Fruit fly (Drosophila melanogaster): Measurements from ENCODE around the gene CG31715.

CG31715 gene

dm6 chr2L:10334854-10335277 lies 6.5 kb upstream of the CG31715 start (continued):
- TF ChIP-seq CG16863 (GFP tag; optimal IDR thresholded peaks at IDR 0.05) (peak; percentile 15), slp2 (GFP tag; optimal IDR thresholded peaks at IDR 0.05) (peak; percentile 43), ci (GFP tag; IDR thresholded peaks at IDR 0.05) (no peak; the same call in 2 of the 3 replicates), NC2β (GFP tag; optimal IDR thresholded peaks at IDR 0.05) (peak; percentile 55), CG7839 (tag; optimal IDR thresholded peaks at IDR 0.05) (peak; percentile 14), CG4328 (GFP tag; optimal IDR thresholded peaks at IDR 0.05) (peak; percentile 88), CG6654 (GFP tag; optimal IDR thresholded peaks at IDR 0.05) (no peak), CG7745 (tag; optimal IDR thresholded peaks at IDR 0.05) (peak; percentile 66), Six4 (GFP tag; optimal IDR thresholded peaks at IDR 0.05) (peak; percentile 48), CG5180 (GFP tag; optimal IDR thresholded peaks at IDR 0.05) (peak; percentile 65), CG13296 (GFP tag; optimal IDR thresholded peaks at IDR 0.05) (peak; percentile 90), Dip2 (GFP tag; IDR thresholded peaks at IDR 0.05) (no peak), CG18262 (tag; optimal IDR thresholded peaks at IDR 0.05) (peak; percentile 41), gce (GFP tag; IDR thresholded peaks at IDR 0.05) (no peak), Trl (optimal IDR thresholded peaks at IDR 0.05) (peak in 1 of 2 experiments; percentile 31), Trl (GFP tag; optimal IDR thresholded peaks at IDR 0.05) (peak; percentile 45), gro (GFP tag; optimal IDR thresholded peaks at IDR 0.05) (peak; percentile 82), sna (GFP tag; IDR thresholded peaks at IDR 0.05; ENCODE audit: partially characterized antibody) (peak; percentile 63), CG8089 (GFP tag; optimal IDR thresholded peaks at IDR 0.05) (peak; percentile 55), D (optimal IDR thresholded peaks at IDR 0.05) (peak; percentile 92), D (GFP tag; optimal IDR thresholded peaks at IDR 0.05) (peak; percentile 31), CG10209 (GFP tag; optimal IDR thresholded peaks at IDR 0.05) (peak; percentile 63), CG13894 (tag; optimal IDR thresholded peaks at IDR 0.05) (peak; percentile 93), CG10543 (GFP tag; optimal IDR thresholded peaks at IDR 0.05) (peak; percentile 97), BtbVII (GFP tag; optimal IDR thresholded peaks at IDR 0.05) (peak; percentile 71), pfk (GFP tag; optimal IDR thresholded peaks at IDR 0.05) (peak; percentile 78), bigmax (GFP tag; optimal IDR thresholded peaks at IDR 0.05) (peak; percentile 57), BEAF-32 (GFP tag; optimal IDR thresholded peaks at IDR 0.05) (peak; percentile 62), fu2 (GFP tag; optimal IDR thresholded peaks at IDR 0.05) (peak; percentile 21), Ada2b (GFP tag; IDR thresholded peaks at IDR 0.05) (no peak), CG34224 (GFP tag; IDR thresholded peaks at IDR 0.05; ENCODE audit: partially characterized antibody) (peak; percentile 66), CG2199 (GFP tag; IDR thresholded peaks at IDR 0.05) (peak; percentile 86; the same call in 2 of the 3 replicates), lola (GFP tag; optimal IDR thresholded peaks at IDR 0.05) (peak in 2 of 3 experiments; percentile 45 to 82), lmd (GFP tag; IDR thresholded peaks at IDR 0.05) (no peak), gcm (GFP tag; optimal IDR thresholded peaks at IDR 0.05) (peak; percentile 34), CG32532 (GFP tag; IDR thresholded peaks at IDR 0.05) (peak; percentile 76; the same call in 1 of the 2 replicates), nerfin-1 (tag; optimal IDR thresholded peaks at IDR 0.05) (peak; percentile 66), CG3995 (GFP tag; optimal IDR thresholded peaks at IDR 0.05) (peak; percentile 13), CG8290 (GFP tag; optimal IDR thresholded peaks at IDR 0.05) (peak; percentile 2), CG8290 (tag; optimal IDR thresholded peaks at IDR 0.05) (peak; percentile 75 to 91), CG17328 (GFP tag; IDR thresholded peaks at IDR 0.05) (peak; percentile 53), maf-S (GFP tag; optimal IDR thresholded peaks at IDR 0.05) (peak; percentile 41), salm (tag; optimal IDR thresholded peaks at IDR 0.05) (peak; percentile 73), CG10654 (GFP tag; optimal IDR thresholded peaks at IDR 0.05) (peak; percentile 14), stc (GFP tag; IDR thresholded peaks at IDR 0.05) (peak; percentile 71), ATbp (GFP tag; optimal IDR thresholded peaks at IDR 0.05) (peak; percentile 73), CG9609 (GFP tag; optimal IDR thresholded peaks at IDR 0.05) (peak; percentile 26), ham (GFP tag; IDR thresholded peaks at IDR 0.05) (no peak), odd (GFP tag; optimal IDR thresholded peaks at IDR 0.05) (peak; percentile 67), Hey (tag; optimal IDR thresholded peaks at IDR 0.05) (no peak), CG6813 (GFP tag; optimal IDR thresholded peaks at IDR 0.05) (peak; percentile 66)
